Worm (Caenorhabditis elegans): Measurements from ENCODE around the gene srw-42.

DNA sequence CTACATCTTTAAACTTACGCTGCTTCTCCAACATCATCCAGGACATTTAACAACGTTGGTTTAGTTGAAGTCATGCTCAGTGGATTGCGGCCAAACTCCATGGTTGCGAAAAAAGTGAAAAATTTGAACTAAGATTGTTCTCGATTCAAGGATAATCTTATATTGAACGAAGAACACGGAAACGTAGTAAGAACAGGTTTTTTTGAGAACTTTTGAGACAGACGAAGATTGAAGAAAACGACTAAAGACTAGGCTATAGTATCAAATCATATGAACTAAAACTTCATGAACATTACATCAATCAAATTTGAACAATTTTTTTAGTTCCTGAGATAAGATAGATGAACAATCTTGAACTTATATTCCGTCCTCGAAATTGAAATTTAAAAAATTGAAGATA is 46.5 kb downstream of the srw-42 start, which contains the start of gene W06G6.10:
- TF ChIP-seq rec-8 (tag; optimal IDR thresholded peaks at IDR 0.05) = no peak
- TF ChIP-seq unc-130 (GFP tag; optimal IDR thresholded peaks at IDR 0.05) = no peak
- no peak for TF ChIP-seq unc-62 (GFP tag; optimal IDR thresholded peaks at IDR 0.05)
- TF ChIP-seq hmg-1.2 (GFP tag; IDR thresholded peaks at IDR 0.05) = no peak
- no peak for TF ChIP-seq dox-1 (GFP tag; IDR thresholded peaks at IDR 0.05)
- no peak for TF ChIP-seq lin-40 (tag; optimal IDR thresholded peaks at IDR 0.05)

Data from whole organism, young adult.